Worm (Caenorhabditis elegans) whole organism, young adult: ENCODE data around the gene cdc-48.2.

Experiments
- B0019.2 ChIP-seq: fragments of 200-800 bp; sonication (Bioruptor generic); conservative IDR thresholded peaks from 2 replicates; pipeline ENCODE4 v1.3.6; 2022; ENCODE audit warnings: missing genetic modification reagents, missing genetic modification characterization, missing compliant biosample characterization
- B0035.1 ChIP-seq: sonication (generic microtip); optimal IDR thresholded peaks from 2 replicates; lab custom pipeline; 2016; ENCODE audit warnings: missing genetic modification characterization, mild to moderate bottlenecking, missing compliant biosample characterization, missing genotype, missing genetic modification reagents
- B0261.1 ChIP-seq: sonication (generic microtip); optimal IDR thresholded peaks from 2 replicates; lab custom pipeline; 2016; ENCODE audit warnings: mild to moderate bottlenecking, missing genetic modification characterization, moderate library complexity, missing compliant biosample characterization
- C17E4.6 ChIP-seq: fragments of 200-800 bp; sonication (Bioruptor generic); IDR thresholded peaks from 2 replicates; pipeline ENCODE4 v1.3.6; 2022; ENCODE audit warnings: missing genetic modification reagents, missing genetic modification characterization, missing compliant biosample characterization
- F37B4.10 ChIP-seq: fragments of 200-800 bp; sonication (Bioruptor generic); IDR thresholded peaks from 2 replicates; pipeline ENCODE4 v1.3.6; 2022; ENCODE audit warnings: missing genetic modification characterization, missing compliant biosample characterization
- F39B2.1 ChIP-seq: fragments of 200-800 bp; sonication (Bioruptor generic); IDR thresholded peaks from 2 replicates; pipeline ENCODE4 v1.3.6; 2022; ENCODE audit warnings: missing genetic modification reagents, missing genetic modification characterization, missing compliant biosample characterization
- F49E8.2 ChIP-seq: sonication (generic microtip); optimal IDR thresholded peaks from 3 replicates; lab custom pipeline; 2017; ENCODE audit warnings: missing genetic modification characterization, mild to moderate bottlenecking, missing compliant biosample characterization, antibody characterized with exemption, moderate library complexity; ENCODE audit not compliant: insufficient read depth
- F57C9.4 ChIP-seq: sonication (generic microtip); optimal IDR thresholded peaks from 2 replicates; lab custom pipeline; 2017; ENCODE audit warnings: mild to moderate bottlenecking, missing genetic modification characterization, missing compliant biosample characterization
- K11D2.4 ChIP-seq: fragments of 200-800 bp; sonication (Bioruptor generic); IDR thresholded peaks from 2 replicates; pipeline ENCODE4 v1.3.6; 2022; ENCODE audit warnings: missing genetic modification reagents, missing genetic modification characterization, missing compliant biosample characterization
- K12H6.12 ChIP-seq: fragments of 200-800 bp; sonication (Bioruptor generic); optimal IDR thresholded peaks from 2 replicates; lab custom pipeline; 2018; ENCODE audit warnings: mild to moderate bottlenecking, missing genetic modification characterization, missing compliant biosample characterization
- Y53G8AR.9 ChIP-seq: fragments of 200-800 bp; sonication (Bioruptor generic); conservative IDR thresholded peaks from 2 replicates; pipeline ENCODE4 v1.3.6; 2022; ENCODE audit warnings: missing genetic modification reagents, missing genetic modification characterization, missing compliant biosample characterization
- Y56A3A.18 ChIP-seq: fragments of 200-800 bp; sonication (Bioruptor generic); IDR thresholded peaks from 2 replicates; pipeline ENCODE4 v1.3.6; 2022; ENCODE audit warnings: missing genetic modification reagents, missing genetic modification characterization, missing compliant biosample characterization
- Y67H2A.10 ChIP-seq: fragments of 200-800 bp; sonication (Bioruptor generic); conservative IDR thresholded peaks from 2 replicates; pipeline ENCODE4 v1.3.6; 2022; ENCODE audit warnings: missing genetic modification reagents, missing genetic modification characterization, missing compliant biosample characterization
- Y95B8A.8 ChIP-seq: fragments of 200-800 bp; sonication (Bioruptor generic); IDR thresholded peaks from 2 replicates; pipeline ENCODE4 v1.3.6; 2022; ENCODE audit warnings: missing genetic modification reagents, missing genetic modification characterization, missing compliant biosample characterization
- ZK185.1 ChIP-seq: sonication (generic microtip); optimal IDR thresholded peaks from 2 replicates; lab custom pipeline; 2016; ENCODE audit warnings: mild to moderate bottlenecking, missing genetic modification characterization, missing compliant biosample characterization; ENCODE audit not compliant: poor library complexity, severe bottlenecking
- aptf-2 ChIP-seq: fragments of 200-800 bp; sonication (Bioruptor generic); conservative IDR thresholded peaks from 2 replicates; pipeline ENCODE4 v1.3.6; 2022; ENCODE audit warnings: missing genetic modification reagents, missing genetic modification characterization, missing compliant biosample characterization
- athp-1 ChIP-seq: sonication (generic microtip); optimal IDR thresholded peaks from 2 replicates; lab custom pipeline; 2017; ENCODE audit warnings: mild to moderate bottlenecking, missing genetic modification characterization, missing compliant biosample characterization
- bed-1 ChIP-seq: fragments of 200-800 bp; sonication (Bioruptor generic); IDR thresholded peaks from 2 replicates; pipeline ENCODE4 v1.3.6; 2022; ENCODE audit warnings: missing genetic modification reagents, missing genetic modification characterization, missing compliant biosample characterization
- ceh-40 ChIP-seq: fragments of 200-800 bp; sonication (Bioruptor generic); IDR thresholded peaks from 2 replicates; pipeline ENCODE4 v1.3.6; 2022; ENCODE audit warnings: missing genetic modification characterization, missing compliant biosample characterization
- ceh-91 ChIP-seq: fragments of 200-800 bp; sonication (Bioruptor generic); IDR thresholded peaks from 2 replicates; pipeline ENCODE4 v1.3.6; 2022; ENCODE audit warnings: missing genetic modification reagents, missing genetic modification characterization, missing compliant biosample characterization
- chd-7 ChIP-seq: sonication (generic microtip); optimal IDR thresholded peaks from 2 replicates; lab custom pipeline; 2016; ENCODE audit warnings: mild to moderate bottlenecking, missing genetic modification characterization, moderate library complexity, missing compliant biosample characterization
- die-1 ChIP-seq: sonication (generic microtip); optimal IDR thresholded peaks from 2 replicates; lab custom pipeline; 2016; ENCODE audit warnings: missing genotype, mild to moderate bottlenecking, missing genetic modification characterization, missing compliant biosample characterization
- dpff-1 ChIP-seq: sonication (generic microtip); optimal IDR thresholded peaks from 2 replicates; lab custom pipeline; 2017; ENCODE audit warnings: mild to moderate bottlenecking, missing genetic modification characterization, missing compliant biosample characterization
- dpl-1 ChIP-seq: fragments of 150-350 bp; optimal IDR thresholded peaks from 2 replicates; lab custom pipeline; 2014; ENCODE audit warnings: missing biosample characterization, missing genetic modification reagents, missing genetic modification characterization
- ekl-4 ChIP-seq: fragments of 200-800 bp; sonication (Bioruptor generic); IDR thresholded peaks from 2 replicates; pipeline ENCODE4 v1.3.6; 2022; ENCODE audit warnings: missing genetic modification reagents, missing genetic modification characterization, missing compliant biosample characterization
- ets-4 ChIP-seq: fragments of 200-800 bp; sonication (Bioruptor generic); optimal IDR thresholded peaks from 2 replicates; lab custom pipeline; 2018; ENCODE audit warnings: mild to moderate bottlenecking, missing genetic modification characterization, missing compliant biosample characterization
- hmg-20 ChIP-seq: fragments of 200-800 bp; sonication (Bioruptor generic); IDR thresholded peaks from 2 replicates; pipeline ENCODE4 v1.3.6; 2022; ENCODE audit warnings: missing genetic modification reagents, missing genetic modification characterization, missing compliant biosample characterization
- hrde-1 ChIP-seq: sonication (generic microtip); optimal IDR thresholded peaks from 2 replicates; lab custom pipeline; 2016; ENCODE audit warnings: missing genetic modification characterization, mild to moderate bottlenecking, missing compliant biosample characterization, moderate library complexity, missing genotype, missing genetic modification reagents, borderline replicate concordance
- let-607 ChIP-seq, 2 experiments: fragments of 200-800 bp in 1 of 2; sonication (Bioruptor generic) in 1 of 2; sonication (generic microtip) in 1 of 2; optimal IDR thresholded peaks; 2 replicates each; lab custom pipeline; 2016 to 2018; ENCODE audit warnings: mild to moderate bottlenecking in 2 of 2, missing compliant biosample characterization in 2 of 2, missing genetic modification characterization in 2 of 2, moderate library complexity in 2 of 2, missing genotype in 1 of 2
- lin-26 ChIP-seq: fragments of 200-800 bp; sonication (Bioruptor generic); IDR thresholded peaks from 2 replicates; pipeline ENCODE4 v1.3.6; 2022; ENCODE audit warnings: missing genetic modification reagents, missing genetic modification characterization, missing compliant biosample characterization
- lin-35 ChIP-seq, 3 experiments: fragments of 150-350 bp in 2 of 3; sonication (generic microtip) in 1 of 3; optimal IDR thresholded peaks; 2 replicates each; lab custom pipeline; 2014 to 2018; ENCODE audit warnings: missing biosample characterization in 3 of 3, missing genetic modification characterization in 3 of 3, missing genetic modification reagents in 3 of 3
- lir-1 ChIP-seq: fragments of 200-800 bp; sonication (Bioruptor generic); conservative IDR thresholded peaks from 2 replicates; pipeline ENCODE4 v1.3.6; 2022; ENCODE audit warnings: missing genetic modification reagents, missing genetic modification characterization, missing compliant biosample characterization
- madf-8 ChIP-seq: fragments of 200-800 bp; sonication (Bioruptor generic); conservative IDR thresholded peaks from 2 replicates; pipeline ENCODE4 v1.3.6; 2022; ENCODE audit warnings: missing genetic modification reagents, missing genetic modification characterization, missing compliant biosample characterization
- nfya-1 ChIP-seq: sonication (generic microtip); optimal IDR thresholded peaks from 2 replicates; lab custom pipeline; 2017; ENCODE audit warnings: antibody characterized with exemption, missing compliant biosample characterization, missing genetic modification characterization, borderline replicate concordance; ENCODE audit not compliant: insufficient read depth
- nfyb-1 ChIP-seq: fragments of 200-800 bp; sonication (Bioruptor generic); IDR thresholded peaks from 2 replicates; pipeline ENCODE4 v1.3.6; 2022; ENCODE audit warnings: missing genetic modification reagents, missing genetic modification characterization, missing compliant biosample characterization
- nhr-120 ChIP-seq: fragments of 200-800 bp; sonication (Bioruptor generic); IDR thresholded peaks from 2 replicates; pipeline ENCODE4 v1.3.6; 2022; ENCODE audit warnings: missing genetic modification characterization, missing compliant biosample characterization
- snpc-1.1 ChIP-seq: sonication (generic microtip); optimal IDR thresholded peaks from 2 replicates; lab custom pipeline; 2017; ENCODE audit warnings: missing genetic modification characterization, mild to moderate bottlenecking, missing compliant biosample characterization, antibody characterized with exemption, moderate library complexity, missing genotype, missing genetic modification reagents; ENCODE audit not compliant: insufficient read depth
- sptf-2 ChIP-seq: fragments of 200-800 bp; sonication (Bioruptor generic); optimal IDR thresholded peaks from 2 replicates; lab custom pipeline; 2018; ENCODE audit warnings: mild to moderate bottlenecking, missing genetic modification characterization, missing compliant biosample characterization
- tbx-9 ChIP-seq: sonication (generic microtip); optimal IDR thresholded peaks from 2 replicates; lab custom pipeline; 2016; ENCODE audit warnings: borderline replicate concordance, missing genetic modification characterization, inconsistent platforms, missing compliant biosample characterization
- tlf-1 ChIP-seq: fragments of 200-800 bp; sonication (Bioruptor generic); optimal IDR thresholded peaks from 2 replicates; lab custom pipeline; 2018; ENCODE audit warnings: mild to moderate bottlenecking, missing genetic modification characterization, missing compliant biosample characterization
- unc-130 ChIP-seq: sonication (generic microtip); optimal IDR thresholded peaks from 2 replicates; lab custom pipeline; 2016; ENCODE audit warnings: missing genetic modification reagents, missing genetic modification characterization, missing compliant biosample characterization
- xnd-1 ChIP-seq: sonication (generic microtip); optimal IDR thresholded peaks from 2 replicates; lab custom pipeline; 2016; ENCODE audit warnings: missing genotype, missing genetic modification reagents, missing genetic modification characterization, missing compliant biosample characterization
- zfh-2 ChIP-seq: fragments of 200-800 bp; sonication (Bioruptor generic); conservative IDR thresholded peaks from 2 replicates; pipeline ENCODE4 v1.3.6; 2022; ENCODE audit warnings: missing genetic modification reagents, missing genetic modification characterization, missing compliant biosample characterization
- ztf-26 ChIP-seq: sonication (generic microtip); optimal IDR thresholded peaks from 2 replicates; lab custom pipeline; 2017; ENCODE audit warnings: missing genetic modification characterization, missing compliant biosample characterization
- ztf-3 ChIP-seq: fragments of 200-800 bp; sonication (Bioruptor generic); optimal IDR thresholded peaks from 2 replicates; lab custom pipeline; 2018; ENCODE audit warnings: mild to moderate bottlenecking, missing genetic modification characterization, missing compliant biosample characterization

The cdc-48.2 gene

DNA sequence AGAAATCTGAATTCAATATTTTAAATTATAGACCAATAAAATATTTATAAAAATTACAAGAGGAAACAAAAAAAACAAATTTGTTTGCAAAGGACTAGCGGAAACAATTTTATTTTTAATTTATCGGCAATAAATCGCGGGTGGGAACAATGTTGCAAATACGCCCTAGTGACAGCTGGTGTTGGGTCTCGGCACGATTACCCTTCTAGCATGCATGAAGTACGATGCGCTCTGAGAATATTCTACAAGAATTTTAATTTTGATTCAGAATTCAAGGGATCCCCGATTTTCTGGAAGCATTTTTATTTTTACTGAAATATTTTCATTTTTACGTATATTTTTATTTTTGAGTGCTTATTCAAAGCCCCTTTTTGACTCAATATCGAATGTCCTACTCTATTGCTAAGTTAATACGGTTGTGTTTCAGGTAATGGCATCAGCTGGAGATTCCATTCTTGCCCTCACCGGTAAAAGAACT is 46.8 kb downstream of the cdc-48.2 start, which contains the start of the genes mig-5 and cct-1 (continued):
- peak; percentile 46 for TF ChIP-seq B0035.1 (tag; lab: Kevin White, UChicago)
- TF ChIP-seq Y53G8AR.9 (GFP tag; lab: Robert Waterston, UW), result peak; percentile 77; the same call in 1 of the 2 replicates
- TF ChIP-seq chd-7, result peak; percentile 7
- peak; percentile 16 for TF ChIP-seq xnd-1
- peak; percentile 74 for TF ChIP-seq ztf-26
- no peak for TF ChIP-seq tbx-9 (tag; lab: Kevin White, UChicago)
- peak; percentile 77 for TF ChIP-seq K12H6.12 (tag; lab: Kevin White, UChicago)
- TF ChIP-seq hmg-20, result peak; percentile 73; the same call in 1 of the 2 replicates
- TF ChIP-seq ztf-3 (GFP tag; lab: Kevin White, UChicago), result peak; percentile 27
- TF ChIP-seq ceh-91 (GFP tag; lab: Robert Waterston, UW), result peak; percentile 87
- peak; percentile 71 for TF ChIP-seq madf-8 (GFP tag; lab: Robert Waterston, UW)
- peak; percentile 74; the same call in 1 of the 2 replicates for TF ChIP-seq Y95B8A.8
- no peak for TF ChIP-seq F57C9.4 (tag; lab: Kevin White, UChicago)

DNA sequence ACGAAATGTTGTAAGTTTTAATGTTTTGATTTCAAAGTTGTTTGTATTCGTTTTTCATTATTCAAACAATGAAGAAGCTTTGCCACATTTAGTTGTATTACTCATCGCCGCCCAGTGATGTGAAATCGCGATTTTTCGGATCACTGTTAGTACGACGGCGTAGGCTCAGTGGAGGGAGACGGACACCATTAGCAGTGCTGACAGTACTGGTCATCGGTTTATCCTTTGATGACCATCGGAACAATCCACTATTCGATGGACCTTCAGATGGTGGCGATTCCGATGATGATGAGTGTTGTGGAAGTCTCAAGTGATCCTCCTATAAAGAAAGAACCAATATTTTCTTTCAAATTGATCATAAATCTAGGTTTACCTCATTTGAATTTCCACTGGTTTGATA is 49.2 kb downstream of the cdc-48.2 start:
- TF ChIP-seq Y67H2A.10 (GFP tag; lab: Robert Waterston, UW) (no peak), B0261.1 (no peak), F39B2.1 (GFP tag; lab: Robert Waterston, UW) (no peak), ceh-40 (GFP tag; lab: Robert Waterston, UW) (no peak), zfh-2 (GFP tag; lab: Robert Waterston, UW) (no peak), K11D2.4 (GFP tag; lab: Robert Waterston, UW) (no peak), let-607 (tag; optimal IDR thresholded peaks at IDR 0.05; lab: Kevin White, UChicago) (no peak), dpff-1 (no peak), nhr-120 (GFP tag; lab: Robert Waterston, UW) (no peak), Y53G8AR.9 (GFP tag; lab: Robert Waterston, UW) (peak; percentile 78), athp-1 (tag; lab: Kevin White, UChicago) (peak; percentile 74), snpc-1.1 (tag; lab: Kevin White, UChicago) (no peak), Y56A3A.18 (GFP tag; lab: Robert Waterston, UW) (no peak; the same call in 1 of the 2 replicates), lir-1 (no peak), die-1 (tag; lab: Kevin White, UChicago) (no peak), Y95B8A.8 (no peak), ekl-4 (GFP tag; lab: Robert Waterston, UW) (0 out of 2 replicates have a peak, but pooled peaks have one; percentile 15), bed-1 (GFP tag; lab: Robert Waterston, UW) (no peak), unc-130 (no peak), nfya-1 (tag; lab: Kevin White, UChicago) (no peak), ZK185.1 (tag; lab: Kevin White, UChicago) (peak; percentile 9), lin-26 (GFP tag; lab: Robert Waterston, UW) (0 out of 2 replicates have a peak, but pooled peaks have one; percentile 29), B0019.2 (GFP tag; lab: Robert Waterston, UW) (no peak), C17E4.6 (GFP tag; lab: Robert Waterston, UW) (no peak), ets-4 (GFP tag; lab: Kevin White, UChicago) (no peak), F49E8.2 (tag; lab: Kevin White, UChicago) (peak; percentile 21), F37B4.10 (no peak), aptf-2 (GFP tag; lab: Robert Waterston, UW) (no peak), tlf-1 (GFP tag; lab: Kevin White, UChicago) (peak; percentile 50), dpl-1 (GFP tag; lab: Kevin White, UChicago) (no peak), lin-35 (GFP tag; optimal IDR thresholded peaks at IDR 0.05; lab: Kevin White, UChicago) (no peak), nfyb-1 (no peak), ztf-26 (no peak), hrde-1 (tag; lab: Kevin White, UChicago) (no peak), sptf-2 (GFP tag; lab: Kevin White, UChicago) (no peak)
